Fruit fly (Drosophila melanogaster): Measurements from ENCODE around the gene CG9168.

Gene CG9168

DNA sequence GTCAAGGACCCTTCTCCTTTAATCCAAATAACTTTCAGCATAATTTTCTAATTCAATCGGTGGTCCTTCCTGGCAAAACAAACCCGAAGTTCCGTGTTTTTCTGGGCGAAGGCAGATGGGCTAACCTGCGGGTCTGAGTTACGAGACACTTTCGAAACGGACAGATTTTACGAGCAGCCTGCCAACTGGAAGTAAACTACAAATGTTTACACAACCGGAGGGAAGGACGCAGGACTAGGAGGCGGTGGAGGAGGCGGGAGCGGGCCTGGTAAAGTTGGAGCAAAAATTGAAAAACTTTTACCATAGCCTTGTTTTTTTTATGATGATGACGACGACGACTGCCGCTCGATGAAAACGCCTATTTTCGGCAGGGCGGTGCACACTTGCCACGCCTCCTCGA is 8.7 kb upstream of the CG9168 start:
- TF ChIP-seq CG14667 (GFP tag; IDR thresholded peaks at IDR 0.05) (0 out of 2 replicates have a peak, but pooled peaks have one; percentile 6), Gsc (GFP tag; IDR thresholded peaks at IDR 0.05) (no peak), CG9932 (GFP tag; IDR thresholded peaks at IDR 0.05) (no peak), CG6254 (GFP tag; optimal IDR thresholded peaks at IDR 0.05) (no peak), abd-A (tag; optimal IDR thresholded peaks at IDR 0.05) (peak; percentile 62), CG6813 (GFP tag; optimal IDR thresholded peaks at IDR 0.05) (no peak), CG9437 (GFP tag; optimal IDR thresholded peaks at IDR 0.05) (no peak), CG13894 (tag; optimal IDR thresholded peaks at IDR 0.05) (peak; percentile 56), Bdp1 (GFP tag; optimal IDR thresholded peaks at IDR 0.05) (no peak), CG12155 (GFP tag; optimal IDR thresholded peaks at IDR 0.05) (no peak), dimm (GFP tag; IDR thresholded peaks at IDR 0.05) (no peak), CG10462 (GFP tag; optimal IDR thresholded peaks at IDR 0.05) (no peak), CG10267 (tag; optimal IDR thresholded peaks at IDR 0.05) (no peak), Opbp (GFP tag; IDR thresholded peaks at IDR 0.05; ENCODE audit: partially characterized antibody) (no peak), CG12219 (GFP tag; optimal IDR thresholded peaks at IDR 0.05) (no peak), Oaz (GFP tag; IDR thresholded peaks at IDR 0.05) (no peak), kah (GFP tag; optimal IDR thresholded peaks at IDR 0.05) (no peak), otp (GFP tag; IDR thresholded peaks at IDR 0.05) (no peak), tna (GFP tag; IDR thresholded peaks at IDR 0.05; ENCODE audit: partially characterized antibody) (no peak)

- TF ChIP-seq CG3281 (GFP tag; optimal IDR thresholded peaks at IDR 0.05) (no peak), cad (GFP tag; optimal IDR thresholded peaks at IDR 0.05) (peak; percentile 90), CG7271 (tag; optimal IDR thresholded peaks at IDR 0.05) (peak; percentile 21), CG12071 (GFP tag; optimal IDR thresholded peaks at IDR 0.05) (no peak), zen (tag; optimal IDR thresholded peaks at IDR 0.05) (peak; percentile 67)
Measured at dm6 chr3L:1404549-1404948, 6.3 kb upstream of the CG9168 start.

dm6 chr3L:1408093-1408492 is 2.8 kb upstream of the CG9168 start:
- no peak for TF ChIP-seq CG6689 (GFP tag; IDR thresholded peaks at IDR 0.05)
- no peak for TF ChIP-seq Jarid2 (GFP tag; optimal IDR thresholded peaks at IDR 0.05)
- TF ChIP-seq pros (GFP tag; optimal IDR thresholded peaks at IDR 0.05), result peak; percentile 4
- TF ChIP-seq fd96Cb (tag; optimal IDR thresholded peaks at IDR 0.05), result peak; percentile 11
- no peak for TF ChIP-seq CG12769 (tag; optimal IDR thresholded peaks at IDR 0.05)
- peak; percentile 14 for TF ChIP-seq CG2712 (tag; optimal IDR thresholded peaks at IDR 0.05)
- TF ChIP-seq CG13287 (GFP tag; IDR thresholded peaks at IDR 0.05; ENCODE audit: partially characterized antibody), result no peak
- peak; percentile 26; the same call in 1 of the 2 replicates for TF ChIP-seq Xrp1 (GFP tag; IDR thresholded peaks at IDR 0.05)
- TF ChIP-seq CG2875 (GFP tag; optimal IDR thresholded peaks at IDR 0.05), result no peak
- TF ChIP-seq CG10959 (GFP tag; IDR thresholded peaks at IDR 0.05), result peak; percentile 22; the same call in 1 of the 2 replicates
- peak; percentile 15 for TF ChIP-seq CG1603 (tag; optimal IDR thresholded peaks at IDR 0.05)
- TF ChIP-seq HLH3B (GFP tag; IDR thresholded peaks at IDR 0.05), result peak; percentile 26; the same call in 1 of the 2 replicates
- peak; percentile 27 for TF ChIP-seq phol (tag; optimal IDR thresholded peaks at IDR 0.05)
- TF ChIP-seq D (optimal IDR thresholded peaks at IDR 0.05), result no peak
- peak; percentile 9 for TF ChIP-seq D (GFP tag; optimal IDR thresholded peaks at IDR 0.05)
- TF ChIP-seq CG18262 (tag; optimal IDR thresholded peaks at IDR 0.05), result peak; percentile 17
- peak; percentile 52 for TF ChIP-seq ftz-f1 (GFP tag; optimal IDR thresholded peaks at IDR 0.05)
- peak; percentile 30 for TF ChIP-seq CG10267 (tag; optimal IDR thresholded peaks at IDR 0.05)
- TF ChIP-seq CG4820 (GFP tag; optimal IDR thresholded peaks at IDR 0.05), result no peak
- TF ChIP-seq Blimp-1 (GFP tag; optimal IDR thresholded peaks at IDR 0.05), result peak; percentile 46
- TF ChIP-seq CG18599 (GFP tag; optimal IDR thresholded peaks at IDR 0.05), result peak; percentile 3
- 0 out of 3 replicates have a peak, but pooled peaks have one; percentile 51 for TF ChIP-seq zfh1 (GFP tag; IDR thresholded peaks at IDR 0.05)
- no peak for TF ChIP-seq CG34224 (GFP tag; IDR thresholded peaks at IDR 0.05; ENCODE audit: partially characterized antibody)
- TF ChIP-seq Mrtf (GFP tag; IDR thresholded peaks at IDR 0.05), result 0 out of 3 replicates have a peak, but pooled peaks have one; percentile 39
- TF ChIP-seq chm (GFP tag; IDR thresholded peaks at IDR 0.05), result 0 out of 2 replicates have a peak, but pooled peaks have one; percentile 20
- TF ChIP-seq sens (GFP tag), result peak; percentile 82

Measured in whole organism, embryonic.